Worm (Caenorhabditis elegans) whole organism, early embryonic: ENCODE results near the gene fbxa-128.

ENCODE experiments used
- ets-7 ChIP-seq: sonication (generic microtip); optimal IDR thresholded peaks from 2 replicates; lab custom pipeline; 2016; ENCODE audit warnings: missing genotype, missing genetic modification characterization, missing compliant biosample characterization
- flt-1 ChIP-seq: fragments of 200-800 bp; sonication (Bioruptor generic); IDR thresholded peaks from 2 replicates; pipeline ENCODE4 v1.3.6; 2022; ENCODE audit warnings: missing genetic modification characterization, missing compliant biosample characterization
- hmbx-1 ChIP-seq: sonication (generic microtip); optimal IDR thresholded peaks from 2 replicates; lab custom pipeline; 2016; ENCODE audit warnings: mild to moderate bottlenecking, missing genetic modification characterization, missing compliant biosample characterization
- pes-1 ChIP-seq: fragments of 200-800 bp; sonication (Bioruptor generic); IDR thresholded peaks from 2 replicates; pipeline ENCODE4 v1.3.6; 2022; ENCODE audit warnings: missing genetic modification reagents, missing genetic modification characterization, missing compliant biosample characterization
- scrt-1 ChIP-seq: fragments of 200-800 bp; sonication (Bioruptor generic); IDR thresholded peaks from 2 replicates; pipeline ENCODE4 v1.3.6; 2022; ENCODE audit warnings: missing genetic modification characterization, missing compliant biosample characterization

ce11 chrIII:11185483-11186115 is 46.7 kb upstream of the fbxa-128 start:
- TF ChIP-seq scrt-1 (GFP tag; lab: Robert Waterston, UW): no peak
- TF ChIP-seq flt-1 (GFP tag; lab: Robert Waterston, UW): no peak
- TF ChIP-seq hmbx-1 (tag; lab: Kevin White, UChicago): no peak
- TF ChIP-seq ets-7 (tag; lab: Kevin White, UChicago): no peak
- no peak for TF ChIP-seq pes-1
